Fruit fly (Drosophila melanogaster): ENCODE results near the gene CG15394.

CG15394 gene

DNA sequence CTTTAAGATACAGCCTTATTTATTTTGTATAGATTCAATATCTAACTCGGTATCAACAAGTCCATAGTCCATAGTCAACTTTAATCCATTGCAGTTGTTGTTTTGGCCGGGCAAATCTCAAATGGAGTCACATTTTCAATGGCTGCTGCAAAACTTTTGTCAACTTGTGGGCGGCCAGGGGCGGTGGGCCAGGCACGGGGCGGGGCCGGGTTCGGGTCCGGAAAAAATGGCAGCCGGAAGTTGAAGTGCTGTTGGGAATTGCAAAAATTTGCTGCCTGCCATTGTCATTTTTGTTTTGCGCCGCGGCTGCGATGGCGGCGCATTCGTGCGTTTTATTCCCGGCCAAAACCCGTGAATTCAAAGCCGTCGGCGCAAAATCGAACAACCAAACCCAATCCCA is 32.3 kb downstream of the CG15394 start:
- no peak for TF ChIP-seq CTCF (optimal IDR thresholded peaks at IDR 0.05)
- no peak for TF ChIP-seq CG8478 (optimal IDR thresholded peaks at IDR 0.05)

dm6 chr2L:2627507-2627906 is 35.8 kb downstream of the CG15394 start:
- TF ChIP-seq CTCF (optimal IDR thresholded peaks at IDR 0.05) (no peak), CG8478 (optimal IDR thresholded peaks at IDR 0.05) (no peak)

DNA sequence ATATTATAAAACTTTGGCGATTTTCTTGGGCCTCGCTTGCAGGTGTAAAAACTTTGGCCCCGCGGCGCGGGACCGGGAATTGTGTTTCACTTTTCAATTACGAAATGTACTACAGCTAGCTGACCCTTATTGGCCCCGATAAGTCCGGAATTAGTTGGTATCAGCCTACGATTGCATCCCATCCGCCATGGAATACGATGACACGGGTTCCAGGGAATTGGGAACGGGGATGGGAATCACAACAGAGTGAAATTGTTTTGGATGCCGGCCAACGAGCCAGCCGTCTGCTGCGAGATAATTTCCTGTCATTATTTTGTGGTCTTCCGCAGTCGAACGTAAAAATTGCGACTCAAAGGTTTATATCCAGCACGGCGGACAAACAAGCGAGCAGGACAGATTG is 37.1 kb downstream of the CG15394 start:
- TF ChIP-seq CTCF (optimal IDR thresholded peaks at IDR 0.05) (no peak), CG8478 (optimal IDR thresholded peaks at IDR 0.05) (no peak)

DNA sequence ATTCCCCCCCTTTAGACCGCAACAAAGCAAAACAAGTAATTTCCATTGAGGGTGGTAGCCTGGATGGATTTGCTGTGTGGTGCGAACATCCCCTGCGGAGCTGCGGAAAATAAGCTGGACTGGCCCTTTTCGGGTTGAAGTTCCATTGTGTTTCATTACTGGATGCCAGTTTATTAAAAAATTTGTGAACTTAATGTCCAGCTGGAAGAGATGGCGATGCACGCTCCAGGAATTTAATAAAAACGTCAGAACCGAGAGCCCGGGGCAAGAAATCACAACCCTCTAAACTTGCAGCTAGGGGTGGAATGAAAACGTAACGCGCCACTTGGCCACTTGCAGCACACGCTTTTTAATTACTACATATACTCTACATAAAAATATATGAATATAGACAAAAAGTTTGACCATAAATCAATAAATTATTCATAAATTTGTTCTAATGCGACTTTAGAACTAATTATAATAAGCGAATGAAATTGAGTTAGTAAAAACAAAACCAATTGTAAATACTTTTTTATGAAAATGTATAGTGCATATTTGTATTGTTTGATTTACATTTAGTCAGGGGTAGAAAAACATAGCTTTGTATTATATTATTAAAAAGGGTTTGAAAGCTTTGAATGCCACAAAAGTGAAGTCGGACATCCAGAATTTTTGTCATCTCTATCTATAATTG is 44.8 kb downstream of the CG15394 start:
- no peak for TF ChIP-seq CG8478 (optimal IDR thresholded peaks at IDR 0.05)
- no peak for TF ChIP-seq CTCF (optimal IDR thresholded peaks at IDR 0.05)

DNA sequence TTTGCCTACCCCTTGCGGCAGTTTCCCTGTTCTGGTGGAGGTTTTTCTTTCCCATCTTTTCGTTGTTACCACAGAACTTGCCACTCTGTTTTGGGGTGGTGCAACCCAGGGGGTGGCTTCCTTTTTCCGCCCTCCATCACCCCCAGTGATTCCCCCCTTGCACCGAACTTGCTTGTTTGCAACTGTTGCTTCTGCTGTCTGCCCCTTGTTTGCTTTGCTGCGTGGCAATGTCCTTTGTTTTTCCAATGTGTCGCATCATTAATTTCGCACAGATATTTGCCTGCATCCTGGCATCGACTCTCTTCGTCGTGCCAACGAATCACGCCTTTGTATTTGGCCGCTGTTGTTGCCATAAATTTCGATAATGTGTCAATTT is 45.3 kb downstream of the CG15394 start:
- TF ChIP-seq CTCF (optimal IDR thresholded peaks at IDR 0.05) (no peak), CG8478 (optimal IDR thresholded peaks at IDR 0.05) (no peak)
